Fruit fly (Drosophila melanogaster) Kc167 (cell line): ENCODE data around the gene CG33332.

Source experiments
- Sin3A ChIP-seq: fragments of >200 bp; optimal IDR thresholded peaks from 2 replicates; lab custom pipeline; 2018; ENCODE audit warnings: missing external identifiers
- h ChIP-seq: fragments of >200 bp; optimal IDR thresholded peaks from 3 replicates; lab custom pipeline; 2018; ENCODE audit warnings: missing external identifiers
- psq ChIP-seq: fragments of >200 bp; optimal IDR thresholded peaks from 2 replicates; lab custom pipeline; 2017; ENCODE audit warnings: missing external identifiers
- ttk ChIP-seq: sonication (Bioruptor generic); optimal IDR thresholded peaks from 2 replicates; lab custom pipeline; 2017; ENCODE audit warnings: missing external identifiers

- TF ChIP-seq ttk (lab: Kevin White, UChicago), result no peak
- TF ChIP-seq h (lab: Kevin White, UChicago), result no peak
- no peak for TF ChIP-seq psq (lab: Kevin White, UChicago)
- no peak for TF ChIP-seq Sin3A (lab: Kevin White, UChicago)
Measured at dm6 chr3R:14900177-14900576, 13.9 kb downstream of the CG33332 start, which contains the start of gene VhaPPA1-2.
